Worm (Caenorhabditis elegans): Measurements from ENCODE around the gene cgt-1.

- TF ChIP-seq ama-1 (optimal IDR thresholded peaks at IDR 0.05) (no peak), hmg-4 (GFP tag; optimal IDR thresholded peaks at IDR 0.05) (no peak)
These were observed at the start of gene cgt-1 for ce11 chrV:15888751-15889150.

Measured in whole organism, early embryonic.